Worm (Caenorhabditis elegans): Measurements from ENCODE around the gene col-89.
"Not testable (repeated sequence)": the region's sequence is repeated elsewhere in the genome, so short reads cannot be mapped to it uniquely, and the experiment has no call there.

- not testable (repeated sequence) for TF ChIP-seq pqm-1 (tag; optimal IDR thresholded peaks at IDR 0.05); hlh-4 (tag; optimal IDR thresholded peaks at IDR 0.05); pax-3 (tag; optimal IDR thresholded peaks at IDR 0.05); mab-9 (GFP tag; IDR thresholded peaks at IDR 0.05)
Measured at ce11 chrIII:4781937-4782576, 34.1 kb downstream of the col-89 start, which contains the start of the genes gex-5 and C38D4.10.

All from whole organism, L1 larva.